Worm (Caenorhabditis elegans) whole organism, L3 larva: ENCODE results near the gene Y82E9BR.10.

Experiments
- R02D3.7 ChIP-seq: fragments of 150-350 bp; optimal IDR thresholded peaks from 2 replicates; lab custom pipeline; 2014; ENCODE audit warnings: missing biosample characterization, missing genetic modification characterization
- aly-2 ChIP-seq: fragments of 150-350 bp; optimal IDR thresholded peaks from 2 replicates; lab custom pipeline; 2014; ENCODE audit warnings: missing biosample characterization, missing genetic modification characterization
- daf-12 ChIP-seq: fragments of 150-350 bp; optimal IDR thresholded peaks from 2 replicates; lab custom pipeline; 2014; ENCODE audit warnings: missing biosample characterization, missing genetic modification reagents, missing genetic modification characterization
- lin-39 ChIP-seq: fragments of 150-350 bp; optimal IDR thresholded peaks from 2 replicates; lab custom pipeline; 2018; ENCODE audit warnings: missing biosample characterization, missing genetic modification reagents, missing genetic modification characterization
- nfya-1 ChIP-seq: sonication (generic microtip); optimal IDR thresholded peaks from 2 replicates; lab custom pipeline; 2017; ENCODE audit warnings: missing genetic modification characterization, mild to moderate bottlenecking, missing compliant biosample characterization, antibody characterized with exemption, moderate library complexity; ENCODE audit not compliant: insufficient read depth
- nhr-23 ChIP-seq: fragments of 150-350 bp; optimal IDR thresholded peaks from 2 replicates; lab custom pipeline; 2014; ENCODE audit warnings: missing biosample characterization, missing genetic modification reagents, missing genetic modification characterization
- nhr-25 ChIP-seq: sonication (generic microtip); optimal IDR thresholded peaks from 2 replicates; lab custom pipeline; 2017; ENCODE audit warnings: missing biosample characterization, missing genetic modification characterization
- nhr-43 ChIP-seq: sonication (generic microtip); optimal IDR thresholded peaks from 2 replicates; lab custom pipeline; 2016; ENCODE audit warnings: mild to moderate bottlenecking, missing genetic modification characterization, missing compliant biosample characterization; ENCODE audit not compliant: poor library complexity, severe bottlenecking
- nhr-76 ChIP-seq: fragments of 150-350 bp; sonication (generic microtip); optimal IDR thresholded peaks from 5 replicates; lab custom pipeline; 2014; ENCODE audit warnings: missing biosample characterization, missing genetic modification characterization
- nhr-77 ChIP-seq: fragments of 150-350 bp; optimal IDR thresholded peaks from 2 replicates; lab custom pipeline; 2014; ENCODE audit warnings: missing biosample characterization, missing genetic modification characterization
- skn-1 ChIP-seq: fragments of 150-350 bp; optimal IDR thresholded peaks from 2 replicates; lab custom pipeline; 2014; ENCODE audit warnings: missing biosample characterization, missing genetic modification characterization
- unc-39 ChIP-seq: sonication (generic microtip); optimal IDR thresholded peaks from 4 replicates; lab custom pipeline; 2017; ENCODE audit warnings: missing biosample characterization, missing genetic modification characterization
- unc-62 ChIP-seq: fragments of 150-350 bp; sonication (generic microtip); optimal IDR thresholded peaks from 4 replicates; lab custom pipeline; 2014; ENCODE audit warnings: missing biosample characterization, missing genetic modification reagents, missing genetic modification characterization

- TF ChIP-seq nhr-23 (tag; lab: Kevin White, UChicago): peak; percentile 91
- TF ChIP-seq nhr-77 (tag; lab: Kevin White, UChicago): no peak
- TF ChIP-seq lin-39 (tag; lab: Kevin White, UChicago): peak; percentile 98
- peak; percentile 30 for TF ChIP-seq skn-1 (tag; lab: Kevin White, UChicago)
- TF ChIP-seq unc-39 (tag; lab: Kevin White, UChicago): no peak
- no peak for TF ChIP-seq aly-2
- peak; percentile 94 for TF ChIP-seq nhr-25 (tag; lab: Kevin White, UChicago)
- TF ChIP-seq nfya-1 (tag; lab: Kevin White, UChicago): peak; percentile 99
- peak; percentile 60 for TF ChIP-seq nhr-43
- no peak for TF ChIP-seq unc-62 (GFP tag; lab: Kevin White, UChicago)
- peak; percentile 59 for TF ChIP-seq R02D3.7
- TF ChIP-seq daf-12 (tag; lab: Kevin White, UChicago): no peak
- TF ChIP-seq nhr-76 (tag; lab: Kevin White, UChicago): no peak
Measured at ce11 chrIII:1418709-1419108, 43.3 kb upstream of the Y82E9BR.10 start.
